Fruit fly (Drosophila melanogaster): ENCODE data around the gene Septin2.

DNA sequence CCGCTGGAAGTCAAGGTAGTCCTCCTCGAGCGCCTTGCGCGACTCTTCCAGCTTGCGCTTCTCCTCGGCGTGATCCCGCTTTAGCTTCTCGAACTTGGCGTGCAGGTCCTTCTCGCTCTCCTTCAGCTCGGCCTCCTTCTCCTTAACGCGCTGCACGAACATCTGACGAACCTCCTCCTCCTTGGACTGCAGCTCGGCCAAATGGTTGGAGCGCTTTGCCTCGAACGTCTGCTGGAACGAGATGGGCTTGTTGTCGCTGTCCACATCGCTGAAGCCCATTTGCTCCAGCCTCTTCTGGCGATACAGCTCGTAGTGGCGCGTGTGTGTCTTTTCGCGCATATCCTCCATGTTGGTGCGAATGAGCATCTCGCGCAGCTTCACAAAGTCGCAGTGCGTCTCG is 1.7 kb downstream of the Septin2 start:
- TF ChIP-seq CG8478 (optimal IDR thresholded peaks at IDR 0.05) (no peak), Dll (optimal IDR thresholded peaks at IDR 0.05) (no peak), psq (optimal IDR thresholded peaks at IDR 0.05) (no peak)

Data from whole organism.